Fruit fly (Drosophila melanogaster): ENCODE measurements around the gene CG14323.

Gene CG14323

dm6 chr3R:17655040-17655439, 33.1 kb upstream of the CG14323 start (continued):
- no peak for TF ChIP-seq pan (optimal IDR thresholded peaks at IDR 0.05)
- peak in 1 of 2 experiments; percentile 25 for TF ChIP-seq pan (GFP tag; optimal IDR thresholded peaks at IDR 0.05 in 1 of 2, IDR thresholded peaks at IDR 0.05 in 1 of 2)
- no peak for TF ChIP-seq croc (GFP tag; conservative IDR thresholded peaks at IDR 0.05)
- no peak for TF ChIP-seq Dbx (GFP tag; IDR thresholded peaks at IDR 0.05)
- TF ChIP-seq MTF-1 (GFP tag; optimal IDR thresholded peaks at IDR 0.05; ENCODE audit: borderline replicate concordance), result peak; percentile 53
- TF ChIP-seq CG4404 (GFP tag; IDR thresholded peaks at IDR 0.05), result no peak
- TF ChIP-seq CoRest (tag; optimal IDR thresholded peaks at IDR 0.05), result peak; percentile 33
- no peak for TF ChIP-seq CG10543 (GFP tag; optimal IDR thresholded peaks at IDR 0.05)
- peak; percentile 58 for TF ChIP-seq gcm (GFP tag; optimal IDR thresholded peaks at IDR 0.05)
- peak in 1 of 2 experiments; percentile 46 for TF ChIP-seq bsh (GFP tag; optimal IDR thresholded peaks at IDR 0.05)
- no peak for TF ChIP-seq yki (optimal IDR thresholded peaks at IDR 0.05)
- TF ChIP-seq Lpt (GFP tag; optimal IDR thresholded peaks at IDR 0.05), result no peak
- TF ChIP-seq sob (GFP tag; IDR thresholded peaks at IDR 0.05), result 0 out of 2 replicates have a peak, but pooled peaks have one; percentile 18
- no peak for TF ChIP-seq emc (GFP tag; optimal IDR thresholded peaks at IDR 0.05)
- TF ChIP-seq ATbp (GFP tag; optimal IDR thresholded peaks at IDR 0.05), result peak; percentile 58
- peak; percentile 30 for TF ChIP-seq lab (GFP tag; optimal IDR thresholded peaks at IDR 0.05)
- no peak for TF ChIP-seq lmd (GFP tag; IDR thresholded peaks at IDR 0.05)
- TF ChIP-seq tx (GFP tag; optimal IDR thresholded peaks at IDR 0.05), result no peak
- TF ChIP-seq CG13296 (GFP tag; optimal IDR thresholded peaks at IDR 0.05), result peak; percentile 13
- peak; percentile 39 for TF ChIP-seq CG13775 (GFP tag; optimal IDR thresholded peaks at IDR 0.05)
- TF ChIP-seq YL-1 (GFP tag; optimal IDR thresholded peaks at IDR 0.05), result peak; percentile 9
- no peak for TF ChIP-seq CG13287 (GFP tag; IDR thresholded peaks at IDR 0.05; ENCODE audit: partially characterized antibody)
- no peak for TF ChIP-seq CG7745 (tag; optimal IDR thresholded peaks at IDR 0.05)
- peak; percentile 47 for TF ChIP-seq CG4707 (GFP tag; optimal IDR thresholded peaks at IDR 0.05)
- TF ChIP-seq gsb (GFP tag; IDR thresholded peaks at IDR 0.05), result no peak
- TF ChIP-seq amos (GFP tag; IDR thresholded peaks at IDR 0.05; ENCODE audit: partially characterized antibody), result no peak
- peak; percentile 7 for TF ChIP-seq sqz (GFP tag; optimal IDR thresholded peaks at IDR 0.05)
- TF ChIP-seq Sin3A (optimal IDR thresholded peaks at IDR 0.05), result no peak
- no peak for TF ChIP-seq oc (tag; optimal IDR thresholded peaks at IDR 0.05)
- no peak for TF ChIP-seq Lim3 (GFP tag; IDR thresholded peaks at IDR 0.05)
- peak; percentile 56 for TF ChIP-seq CG1603 (tag; optimal IDR thresholded peaks at IDR 0.05)
- TF ChIP-seq CG11723 (GFP tag; optimal IDR thresholded peaks at IDR 0.05), result peak; percentile 22
- TF ChIP-seq da (GFP tag; optimal IDR thresholded peaks at IDR 0.05), result no peak
- peak; percentile 7 for TF ChIP-seq CG15479 (GFP tag; optimal IDR thresholded peaks at IDR 0.05)
- TF ChIP-seq stwl (tag; optimal IDR thresholded peaks at IDR 0.05), result peak; percentile 69
- TF ChIP-seq Meics (GFP tag; optimal IDR thresholded peaks at IDR 0.05), result no peak
- TF ChIP-seq CG3847 (GFP tag; IDR thresholded peaks at IDR 0.05), result no peak
- peak; percentile 47 for TF ChIP-seq Hey (tag; optimal IDR thresholded peaks at IDR 0.05)
- TF ChIP-seq CG10267 (tag; optimal IDR thresholded peaks at IDR 0.05), result peak; percentile 10
- no peak for TF ChIP-seq CG18764 (GFP tag; optimal IDR thresholded peaks at IDR 0.05)
- 0 out of 2 replicates have a peak, but pooled peaks have one; percentile 43 for TF ChIP-seq sens-2 (GFP tag; IDR thresholded peaks at IDR 0.05)
- no peak for TF ChIP-seq hkb (optimal IDR thresholded peaks at IDR 0.05)
- peak; percentile 38 for TF ChIP-seq hkb (GFP tag; IDR thresholded peaks at IDR 0.05)
- 0 out of 3 replicates have a peak, but pooled peaks have one; percentile 76 for TF ChIP-seq CG2199 (GFP tag; IDR thresholded peaks at IDR 0.05)
- no peak for TF ChIP-seq lov (optimal IDR thresholded peaks at IDR 0.05)
- TF ChIP-seq lov (GFP tag; IDR thresholded peaks at IDR 0.05), result peak; percentile 77; the same call in 2 of the 3 replicates
- TF ChIP-seq Dip3 (GFP tag; optimal IDR thresholded peaks at IDR 0.05), result no peak
- TF ChIP-seq CG10147 (GFP tag; optimal IDR thresholded peaks at IDR 0.05), result no peak
- TF ChIP-seq CG1233 (GFP tag; optimal IDR thresholded peaks at IDR 0.05), result peak; percentile 61
- TF ChIP-seq Doc3 (GFP tag; IDR thresholded peaks at IDR 0.05; ENCODE audit: partially characterized antibody), result no peak
- peak; percentile 15 for TF ChIP-seq CG11504 (tag; optimal IDR thresholded peaks at IDR 0.05)
- TF ChIP-seq salm (tag; optimal IDR thresholded peaks at IDR 0.05), result peak; percentile 29

All from whole organism, embryonic.